Worm (Caenorhabditis elegans): ENCODE measurements around the gene R07B1.8.

The R07B1.8 gene

ce11 chrX:9856618-9857017 is 15.8 kb downstream of the R07B1.8 start, which contains the start of gene R07B1.11:
TSS of gene R07B1.11 (plus strand) at chrX:9856918.
- TF ChIP-seq sox-2 (GFP tag; IDR thresholded peaks at IDR 0.05), result no peak
- no peak for TF ChIP-seq pros-1 (tag; optimal IDR thresholded peaks at IDR 0.05)
- TF ChIP-seq unc-55 (GFP tag; optimal IDR thresholded peaks at IDR 0.05), result no peak
- TF ChIP-seq ceh-45 (GFP tag; IDR thresholded peaks at IDR 0.05), result no peak
- no peak for TF ChIP-seq K09A11.1 (tag; optimal IDR thresholded peaks at IDR 0.05; ENCODE audit: insufficient read depth)
- TF ChIP-seq sox-4 (tag; optimal IDR thresholded peaks at IDR 0.05), result no peak
- TF ChIP-seq ztf-16 (tag; optimal IDR thresholded peaks at IDR 0.05), result no peak
- no peak for TF ChIP-seq gmeb-2 (tag; optimal IDR thresholded peaks at IDR 0.05)
- TF ChIP-seq ttx-3 (tag; optimal IDR thresholded peaks at IDR 0.05), result no peak
- TF ChIP-seq ceh-19 (GFP tag; optimal IDR thresholded peaks at IDR 0.05), result no peak
- no peak for TF ChIP-seq elt-2 (tag; optimal IDR thresholded peaks at IDR 0.05)
- no peak for TF ChIP-seq fkh-10 (GFP tag; optimal IDR thresholded peaks at IDR 0.05)
- no peak for TF ChIP-seq rnt-1 (tag; optimal IDR thresholded peaks at IDR 0.05)
- no peak for TF ChIP-seq hlh-15 (tag; optimal IDR thresholded peaks at IDR 0.05)

- TF ChIP-seq ceh-18 (tag; optimal IDR thresholded peaks at IDR 0.05) (no peak), dve-1 (tag; optimal IDR thresholded peaks at IDR 0.05) (no peak), unc-86 (tag; optimal IDR thresholded peaks at IDR 0.05) (no peak), pros-1 (tag; optimal IDR thresholded peaks at IDR 0.05) (no peak), nhr-232 (tag; optimal IDR thresholded peaks at IDR 0.05) (no peak), sox-2 (GFP tag; IDR thresholded peaks at IDR 0.05) (no peak), hlh-15 (tag; optimal IDR thresholded peaks at IDR 0.05) (no peak), eyg-1 (tag; optimal IDR thresholded peaks at IDR 0.05) (no peak), nhr-11 (tag; optimal IDR thresholded peaks at IDR 0.05) (no peak), ahr-1 (tag; optimal IDR thresholded peaks at IDR 0.05) (no peak), ceh-34 (tag; optimal IDR thresholded peaks at IDR 0.05) (no peak), pag-3 (tag; optimal IDR thresholded peaks at IDR 0.05; ENCODE audit: borderline replicate concordance) (no peak), hlh-30 (tag; optimal IDR thresholded peaks at IDR 0.05; ENCODE audit: insufficient read depth) (no peak)
Observed at ce11 chrX:9851745-9852330, 20.6 kb downstream of the R07B1.8 start, which contains the start of gene lec-7. TSS of gene lec-7 (plus strand) at chrX:9852041.

- TF ChIP-seq tbx-7 (tag; optimal IDR thresholded peaks at IDR 0.05), result no peak
- TF ChIP-seq ceh-19 (GFP tag; optimal IDR thresholded peaks at IDR 0.05), result no peak
- no peak for TF ChIP-seq pat-9 (tag; optimal IDR thresholded peaks at IDR 0.05)
- no peak for TF ChIP-seq tbx-2 (tag; optimal IDR thresholded peaks at IDR 0.05)
- no peak for TF ChIP-seq rnt-1 (tag; optimal IDR thresholded peaks at IDR 0.05)
- TF ChIP-seq nhr-232 (tag; optimal IDR thresholded peaks at IDR 0.05), result no peak
- no peak for TF ChIP-seq pag-3 (tag; optimal IDR thresholded peaks at IDR 0.05; ENCODE audit: borderline replicate concordance)
- no peak for TF ChIP-seq ceh-6 (GFP tag; optimal IDR thresholded peaks at IDR 0.05)
- no peak for TF ChIP-seq ceh-30 (tag; optimal IDR thresholded peaks at IDR 0.05)
- TF ChIP-seq fkh-6 (tag; optimal IDR thresholded peaks at IDR 0.05), result no peak
- no peak for TF ChIP-seq sdc-2 (tag; optimal IDR thresholded peaks at IDR 0.05)
- no peak for TF ChIP-seq dve-1 (tag; optimal IDR thresholded peaks at IDR 0.05)
- no peak for TF ChIP-seq odd-2 (tag; optimal IDR thresholded peaks at IDR 0.05)
- no peak for TF ChIP-seq sox-4 (tag; optimal IDR thresholded peaks at IDR 0.05)
- TF ChIP-seq fax-1 (tag; optimal IDR thresholded peaks at IDR 0.05), result no peak
- TF ChIP-seq elt-4 (tag; optimal IDR thresholded peaks at IDR 0.05), result no peak
- no peak for TF ChIP-seq ceh-45 (GFP tag; IDR thresholded peaks at IDR 0.05)
- TF ChIP-seq ceh-31 (tag; optimal IDR thresholded peaks at IDR 0.05), result no peak
- no peak for TF ChIP-seq ceh-2 (tag; optimal IDR thresholded peaks at IDR 0.05)
Observed at ce11 chrX:9850258-9850657, 22.2 kb downstream of the R07B1.8 start, which contains the start of gene lec-8. TSS of gene lec-8 (plus strand) at chrX:9850571.
